Fruit fly (Drosophila melanogaster) whole organism, embryonic: Measurements from ENCODE around the gene gpp.

ENCODE experiments used
- Atf3 ChIP-seq: fragments of 200-800 bp; sonication (Bioruptor generic); optimal IDR thresholded peaks from 3 replicates; lab custom pipeline; 2016; ENCODE audit warnings: missing biosample characterization, missing genetic modification characterization
- Bgb ChIP-seq: fragments of 200-800 bp; sonication (Bioruptor generic); IDR thresholded peaks from 2 replicates; pipeline ENCODE4 v1.3.6; 2022; ENCODE audit warnings: missing biosample characterization, missing genetic modification characterization; ENCODE audit not compliant: partially characterized antibody
- CG12219 ChIP-seq: fragments of 200-800 bp; sonication (Bioruptor generic); optimal IDR thresholded peaks from 3 replicates; lab custom pipeline; 2018; ENCODE audit warnings: missing biosample characterization, mild to moderate bottlenecking, missing genetic modification characterization
- CG12391 ChIP-seq: fragments of 200-800 bp; sonication (Bioruptor generic); optimal IDR thresholded peaks from 3 replicates; lab custom pipeline; 2018; ENCODE audit warnings: missing biosample characterization, mild to moderate bottlenecking, missing genetic modification characterization, moderate library complexity
- CG14014 ChIP-seq: fragments of 200-800 bp; sonication (Bioruptor generic); IDR thresholded peaks from 2 replicates; pipeline ENCODE4 v1.3.6; 2022; ENCODE audit warnings: missing biosample characterization, missing genetic modification characterization
- CG15073 ChIP-seq: fragments of 200-800 bp; sonication (Bioruptor generic); optimal IDR thresholded peaks from 2 replicates; lab custom pipeline; 2016; ENCODE audit warnings: missing biosample characterization, missing genetic modification characterization
- CG15479 ChIP-seq: fragments of 200-800 bp; sonication (Bioruptor generic); optimal IDR thresholded peaks from 3 replicates; lab custom pipeline; 2019; ENCODE audit warnings: missing biosample characterization, mild to moderate bottlenecking, missing genetic modification characterization, moderate library complexity
- CG15514 ChIP-seq: fragments of 200-800 bp; sonication (Bioruptor generic); optimal IDR thresholded peaks from 3 replicates; lab custom pipeline; 2017; ENCODE audit warnings: missing biosample characterization, missing genetic modification characterization, mild to moderate bottlenecking, moderate library complexity, missing genetic modification reagents
- CG15601 ChIP-seq: fragments of 200-800 bp; sonication (Bioruptor generic); optimal IDR thresholded peaks from 3 replicates; lab custom pipeline; 2019; ENCODE audit warnings: missing biosample characterization, mild to moderate bottlenecking, missing genetic modification characterization, moderate library complexity
- CG15696 ChIP-seq: fragments of 200-800 bp; sonication (Bioruptor generic); optimal IDR thresholded peaks from 2 replicates; lab custom pipeline; 2019; ENCODE audit warnings: missing biosample characterization, mild to moderate bottlenecking, missing genetic modification characterization, moderate library complexity
- CG1603 ChIP-seq: fragments of 200-800 bp; sonication (Bioruptor generic); optimal IDR thresholded peaks from 2 replicates; lab custom pipeline; 2019; ENCODE audit warnings: missing biosample characterization, mild to moderate bottlenecking, missing genetic modification characterization, moderate library complexity
- CG16863 ChIP-seq: fragments of 200-800 bp; sonication (Bioruptor generic); optimal IDR thresholded peaks from 3 replicates; lab custom pipeline; 2016; ENCODE audit warnings: missing biosample characterization, missing genetic modification characterization
- CG3163 ChIP-seq: fragments of 200-800 bp; sonication (Bioruptor generic); optimal IDR thresholded peaks from 3 replicates; lab custom pipeline; 2016; ENCODE audit warnings: missing biosample characterization, missing genetic modification characterization
- CG34422 ChIP-seq: fragments of 200-800 bp; sonication (Bioruptor generic); IDR thresholded peaks from 3 replicates; pipeline ENCODE4 v1.3.6; 2022; ENCODE audit warnings: missing biosample characterization, missing genetic modification characterization
- CG4360 ChIP-seq: fragments of 200-800 bp; sonication (Bioruptor generic); IDR thresholded peaks from 2 replicates; pipeline ENCODE4 v1.3.6; 2022; ENCODE audit warnings: missing biosample characterization, missing genetic modification characterization
- CG4617 ChIP-seq: fragments of 200-800 bp; sonication (Bioruptor generic); optimal IDR thresholded peaks from 3 replicates; lab custom pipeline; 2016; ENCODE audit warnings: missing biosample characterization, missing genetic modification characterization, borderline replicate concordance
- CG4707 ChIP-seq: fragments of 200-800 bp; sonication (Bioruptor generic); optimal IDR thresholded peaks from 2 replicates; lab custom pipeline; 2018; ENCODE audit warnings: missing biosample characterization, mild to moderate bottlenecking, missing genetic modification characterization, moderate library complexity
- CG6254 ChIP-seq: fragments of 200-800 bp; sonication (Bioruptor generic); optimal IDR thresholded peaks from 3 replicates; lab custom pipeline; 2017; ENCODE audit warnings: mild to moderate bottlenecking, missing biosample characterization, missing genetic modification reagents, missing genetic modification characterization
- CG6654 ChIP-seq: fragments of 200-800 bp; sonication (Bioruptor generic); optimal IDR thresholded peaks from 2 replicates; lab custom pipeline; 2017; ENCODE audit warnings: missing biosample characterization, mild to moderate bottlenecking, missing genetic modification characterization
- CG6765 ChIP-seq: fragments of 200-800 bp; sonication (Bioruptor generic); optimal IDR thresholded peaks from 3 replicates; lab custom pipeline; 2017; ENCODE audit warnings: missing biosample characterization, mild to moderate bottlenecking, missing genetic modification characterization
- CG6813 ChIP-seq: fragments of 200-800 bp; sonication (Bioruptor generic); optimal IDR thresholded peaks from 2 replicates; lab custom pipeline; 2017; ENCODE audit warnings: missing biosample characterization, missing genetic modification characterization, mild to moderate bottlenecking, moderate library complexity, missing genetic modification reagents
- CG8924 ChIP-seq: fragments of 200-800 bp; optimal IDR thresholded peaks from 3 replicates; lab custom pipeline; 2019; ENCODE audit warnings: missing biosample characterization, mild to moderate bottlenecking, missing genetic modification characterization, moderate library complexity
- Deaf1 ChIP-seq: fragments of 200-800 bp; optimal IDR thresholded peaks from 3 replicates; lab custom pipeline; 2019; ENCODE audit warnings: missing biosample characterization, mild to moderate bottlenecking, missing genetic modification characterization, moderate library complexity
- Dp ChIP-seq: fragments of 200-800 bp; sonication (Bioruptor generic); optimal IDR thresholded peaks from 2 replicates; lab custom pipeline; 2018; ENCODE audit warnings: missing biosample characterization, mild to moderate bottlenecking, missing genetic modification characterization, moderate library complexity
- ERR ChIP-seq: fragments of 200-800 bp; sonication (Bioruptor generic); optimal IDR thresholded peaks from 2 replicates; lab custom pipeline; 2016; ENCODE audit warnings: missing biosample characterization, missing genetic modification characterization
- Fer1 ChIP-seq: fragments of 200-800 bp; sonication (Bioruptor generic); optimal IDR thresholded peaks from 2 replicates; lab custom pipeline; 2017; ENCODE audit warnings: missing biosample characterization, mild to moderate bottlenecking, missing genetic modification characterization
- H15 ChIP-seq: fragments of 200-800 bp; sonication (Bioruptor generic); IDR thresholded peaks from 3 replicates; pipeline ENCODE4 v1.3.6; 2022; ENCODE audit warnings: missing biosample characterization, missing genetic modification characterization
- H2.0 ChIP-seq: fragments of 200-800 bp; sonication (Bioruptor generic); IDR thresholded peaks from 2 replicates; pipeline ENCODE4 v1.3.6; 2022; ENCODE audit warnings: missing biosample characterization, missing genetic modification characterization
- Hey ChIP-seq: fragments of 200-800 bp; sonication (Bioruptor generic); optimal IDR thresholded peaks from 3 replicates; lab custom pipeline; 2018; ENCODE audit warnings: missing biosample characterization, mild to moderate bottlenecking, missing genetic modification characterization
- YL-1 ChIP-seq: fragments of 200-800 bp; sonication (Bioruptor generic); optimal IDR thresholded peaks from 3 replicates; lab custom pipeline; 2017; ENCODE audit warnings: missing biosample characterization, mild to moderate bottlenecking, missing genetic modification characterization
- bbx ChIP-seq: fragments of 200-800 bp; sonication (Bioruptor generic); IDR thresholded peaks from 2 replicates; pipeline ENCODE4 v1.3.6; 2022; ENCODE audit warnings: missing biosample characterization, missing genetic modification characterization; ENCODE audit not compliant: partially characterized antibody
- chm ChIP-seq: fragments of 200-800 bp; sonication (Bioruptor generic); IDR thresholded peaks from 2 replicates; pipeline ENCODE4 v1.3.6; 2022; ENCODE audit warnings: missing biosample characterization, missing genetic modification characterization
- chn ChIP-seq: fragments of 200-800 bp; sonication (Bioruptor generic); optimal IDR thresholded peaks from 2 replicates; lab custom pipeline; 2016; ENCODE audit warnings: missing biosample characterization, missing genetic modification characterization
- ci ChIP-seq: fragments of 200-800 bp; sonication (Bioruptor generic); IDR thresholded peaks from 3 replicates; pipeline ENCODE4 v1.3.6; 2022; ENCODE audit warnings: missing biosample characterization, missing genetic modification characterization
- crol ChIP-seq: fragments of 200-800 bp; sonication (Bioruptor generic); IDR thresholded peaks from 2 replicates; pipeline ENCODE4 v1.3.6; 2022; ENCODE audit warnings: missing biosample characterization, missing genetic modification characterization
- danr ChIP-seq: fragments of 200-800 bp; sonication (Bioruptor generic); IDR thresholded peaks from 2 replicates; pipeline ENCODE4 v1.3.6; 2022; ENCODE audit warnings: missing biosample characterization, missing genetic modification characterization
- dimm ChIP-seq: fragments of 200-800 bp; sonication (Bioruptor generic); IDR thresholded peaks from 2 replicates; pipeline ENCODE4 v1.3.6; 2022; ENCODE audit warnings: missing biosample characterization, missing genetic modification characterization
- disco-r ChIP-seq: fragments of 200-800 bp; sonication (Bioruptor generic); optimal IDR thresholded peaks from 2 replicates; lab custom pipeline; 2016; ENCODE audit warnings: missing biosample characterization, missing genetic modification characterization
- emc ChIP-seq: fragments of 200-800 bp; sonication (Bioruptor generic); optimal IDR thresholded peaks from 2 replicates; lab custom pipeline; 2016; ENCODE audit warnings: missing biosample characterization, missing genetic modification characterization
- ems ChIP-seq: fragments of 200-800 bp; sonication (Bioruptor generic); optimal IDR thresholded peaks from 3 replicates; lab custom pipeline; 2016; ENCODE audit warnings: missing biosample characterization, missing genetic modification characterization
- ewg ChIP-seq: fragments of 200-800 bp; sonication (Bioruptor generic); optimal IDR thresholded peaks from 3 replicates; lab custom pipeline; 2017; ENCODE audit warnings: mild to moderate bottlenecking, missing biosample characterization, missing genetic modification reagents, missing genetic modification characterization
- inv ChIP-seq: fragments of 200-800 bp; sonication (Bioruptor generic); IDR thresholded peaks from 2 replicates; pipeline ENCODE4 v1.3.6; 2022; ENCODE audit warnings: missing biosample characterization, missing genetic modification characterization; ENCODE audit not compliant: partially characterized antibody
- jigr1 ChIP-seq: fragments of 200-800 bp; sonication (Bioruptor generic); IDR thresholded peaks from 3 replicates; pipeline ENCODE4 v1.3.6; 2022; ENCODE audit warnings: missing biosample characterization, missing genetic modification characterization
- kni ChIP-seq: fragments of 200-800 bp; sonication (Bioruptor generic); optimal IDR thresholded peaks from 3 replicates; lab custom pipeline; 2017; ENCODE audit warnings: mild to moderate bottlenecking, missing biosample characterization, missing genetic modification reagents, missing genetic modification characterization
- luna ChIP-seq: fragments of 200-800 bp; sonication (Bioruptor generic); optimal IDR thresholded peaks from 2 replicates; lab custom pipeline; 2016; ENCODE audit warnings: missing biosample characterization, missing genetic modification characterization
- pros ChIP-seq: fragments of 200-800 bp; sonication (Bioruptor generic); optimal IDR thresholded peaks from 3 replicates; lab custom pipeline; 2019; ENCODE audit warnings: missing biosample characterization, mild to moderate bottlenecking, missing genetic modification characterization, moderate library complexity
- psq ChIP-seq: fragments of 200-800 bp; sonication (Bioruptor generic); optimal IDR thresholded peaks from 2 replicates; lab custom pipeline; 2017; ENCODE audit warnings: missing biosample characterization, missing genetic modification characterization
- sug ChIP-seq: fragments of 200-800 bp; optimal IDR thresholded peaks from 2 replicates; lab custom pipeline; 2019; ENCODE audit warnings: missing biosample characterization, mild to moderate bottlenecking, missing genetic modification characterization, moderate library complexity
- tin ChIP-seq: fragments of 200-800 bp; sonication (Bioruptor generic); optimal IDR thresholded peaks from 3 replicates; lab custom pipeline; 2016; ENCODE audit warnings: missing biosample characterization, missing genetic modification characterization
- tna ChIP-seq: fragments of 200-800 bp; sonication (Bioruptor generic); IDR thresholded peaks from 2 replicates; pipeline ENCODE4 v1.3.6; 2022; ENCODE audit warnings: missing biosample characterization, missing genetic modification characterization; ENCODE audit not compliant: partially characterized antibody
- zfh1 ChIP-seq: fragments of 200-800 bp; sonication (Bioruptor generic); IDR thresholded peaks from 3 replicates; pipeline ENCODE4 v1.3.6; 2022; ENCODE audit warnings: missing biosample characterization, missing genetic modification characterization

The gpp gene

DNA sequence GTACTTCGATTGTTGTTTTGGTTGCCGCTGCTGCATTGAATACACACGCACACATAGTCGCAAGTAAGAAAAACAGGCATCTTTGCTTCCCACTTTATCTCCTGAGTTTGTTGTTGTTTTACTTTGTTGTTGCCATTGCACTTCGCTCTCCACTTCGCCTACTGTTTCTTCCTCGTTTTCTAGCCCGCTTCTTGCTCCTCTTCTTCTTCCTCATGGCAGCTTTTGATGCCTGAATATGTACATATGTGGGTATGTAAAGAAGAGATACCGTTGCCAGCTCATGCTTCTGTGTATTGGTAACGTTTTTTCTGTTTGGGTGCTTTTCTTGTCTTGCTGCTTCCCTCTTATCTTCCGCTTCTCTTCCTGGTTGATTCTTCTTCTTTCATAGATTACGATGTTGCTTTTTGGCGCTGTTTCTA lies 2.5 kb downstream of the gpp start (continued):
- TF ChIP-seq emc (GFP tag; lab: Kevin White, UChicago) (no peak), CG6254 (GFP tag; lab: Kevin White, UChicago) (no peak), ERR (no peak), CG14014 (GFP tag; lab: Robert Waterston, UW) (0 out of 2 replicates have a peak, but pooled peaks have one; percentile 11), CG12391 (tag; lab: Kevin White, UChicago) (no peak), chn (GFP tag; lab: Kevin White, UChicago) (no peak), ems (GFP tag; lab: Kevin White, UChicago) (no peak), CG1603 (tag; lab: Kevin White, UChicago) (no peak), CG16863 (GFP tag; lab: Kevin White, UChicago) (no peak), tna (GFP tag; lab: Robert Waterston, UW) (no peak), Atf3 (GFP tag; lab: Kevin White, UChicago) (no peak), pros (GFP tag; lab: Kevin White, UChicago) (peak; percentile 59), CG4360 (GFP tag; lab: Robert Waterston, UW) (peak; percentile 96), Bgb (GFP tag; lab: Robert Waterston, UW) (no peak), Deaf1 (tag; lab: Kevin White, UChicago) (no peak), CG4617 (no peak), kni (GFP tag; lab: Kevin White, UChicago) (peak; percentile 81), Dp (no peak), CG15601 (peak; percentile 41), YL-1 (GFP tag; lab: Kevin White, UChicago) (no peak), luna (GFP tag; lab: Kevin White, UChicago) (no peak), bbx (GFP tag; lab: Robert Waterston, UW) (no peak), danr (no peak), CG12219 (GFP tag; lab: Kevin White, UChicago) (peak; percentile 16), CG15696 (no peak), CG4707 (GFP tag; lab: Kevin White, UChicago) (peak; percentile 34), CG15514 (no peak), jigr1 (GFP tag; lab: Robert Waterston, UW) (no peak), CG15479 (GFP tag; lab: Kevin White, UChicago) (peak; percentile 15), H2.0 (GFP tag; lab: Robert Waterston, UW) (no peak), psq (GFP tag; lab: Kevin White, UChicago) (peak; percentile 83), Fer1 (GFP tag; lab: Kevin White, UChicago) (no peak), CG8924 (peak; percentile 21), CG6813 (peak; percentile 38), chm (GFP tag; lab: Robert Waterston, UW) (peak; percentile 77; the same call in 1 of the 2 replicates), Hey (tag; lab: Kevin White, UChicago) (no peak), dimm (no peak), CG6654 (GFP tag; lab: Kevin White, UChicago) (no peak), CG3163 (peak; percentile 18), ci (peak; percentile 55; the same call in 1 of the 3 replicates), inv (GFP tag; lab: Robert Waterston, UW) (no peak), crol (peak; percentile 63), CG15073 (GFP tag; lab: Kevin White, UChicago) (no peak), sug (tag; lab: Kevin White, UChicago) (peak; percentile 26), zfh1 (GFP tag; lab: Robert Waterston, UW) (0 out of 3 replicates have a peak, but pooled peaks have one; percentile 21), ewg (GFP tag; lab: Kevin White, UChicago) (no peak), disco-r (no peak), CG34422 (0 out of 3 replicates have a peak, but pooled peaks have one; percentile 12), CG6765 (GFP tag; lab: Kevin White, UChicago) (no peak), H15 (no peak), tin (GFP tag; lab: Kevin White, UChicago) (no peak)
